Worm (Caenorhabditis elegans): ENCODE measurements around the gene F41B5.1.

F41B5.1 gene

DNA sequence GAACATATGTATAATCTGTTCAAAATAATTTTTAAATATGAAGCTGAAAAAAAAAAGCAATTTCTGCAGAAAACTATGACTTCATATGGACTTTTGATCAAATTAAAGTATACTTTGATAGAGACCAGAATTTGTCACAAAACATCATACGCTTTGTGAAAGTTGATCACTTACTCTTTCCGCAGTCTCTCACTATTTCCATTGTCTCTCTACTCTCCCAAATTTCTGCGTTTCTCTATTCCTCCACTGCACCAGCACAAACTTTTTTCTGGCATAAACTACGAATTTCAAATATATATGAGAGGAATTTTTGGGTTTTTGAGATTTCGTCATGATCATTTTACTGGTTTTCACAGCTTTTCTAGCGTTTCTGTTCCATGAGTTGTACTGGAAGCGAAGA, 19.5 kb upstream of the F41B5.1 start, which contains the start of gene cyp-33C4 (continued):
- TF ChIP-seq xbp-1 (tag; optimal IDR thresholded peaks at IDR 0.05) = no peak
- TF ChIP-seq sup-37 (GFP tag; optimal IDR thresholded peaks at IDR 0.05) = no peak
- TF ChIP-seq grh-1 (GFP tag; IDR thresholded peaks at IDR 0.05) = no peak
- no peak for TF ChIP-seq tlp-1 (tag; optimal IDR thresholded peaks at IDR 0.05)
- TF ChIP-seq unc-98 (GFP tag; IDR thresholded peaks at IDR 0.05) = no peak
- no peak for TF ChIP-seq isw-1 (GFP tag; IDR thresholded peaks at IDR 0.05)
- no peak for TF ChIP-seq nhr-76 (tag; optimal IDR thresholded peaks at IDR 0.05)
- TF ChIP-seq mdl-1 (tag; optimal IDR thresholded peaks at IDR 0.05) = no peak

- TF ChIP-seq lir-3 (tag; optimal IDR thresholded peaks at IDR 0.05; ENCODE audit: poor library complexity) (no peak), nhr-20 (tag; optimal IDR thresholded peaks at IDR 0.05) (peak; percentile 71), lin-35 (GFP tag; optimal IDR thresholded peaks at IDR 0.05) (peak in 1 of 2 experiments; percentile 23), elt-3 (tag; optimal IDR thresholded peaks at IDR 0.05) (peak in 2 of 6 experiments; percentile 5 to 74)
Observed at ce11 chrV:2238012-2238411, 17.3 kb upstream of the F41B5.1 start.

- TF ChIP-seq elt-3 (tag; optimal IDR thresholded peaks at IDR 0.05) = peak in 1 of 6 experiments; percentile 21
- peak; percentile 17 for TF ChIP-seq nhr-20 (tag; optimal IDR thresholded peaks at IDR 0.05)
- TF ChIP-seq lin-13 (GFP tag; optimal IDR thresholded peaks at IDR 0.05) = no peak
- TF ChIP-seq blmp-1 (tag; optimal IDR thresholded peaks at IDR 0.05) = peak; percentile 48
- peak; percentile 56 for TF ChIP-seq lin-14 (GFP tag; optimal IDR thresholded peaks at IDR 0.05)
- no peak for TF ChIP-seq pag-3 (tag; optimal IDR thresholded peaks at IDR 0.05; ENCODE audit: borderline replicate concordance, insufficient read depth)
Observed at ce11 chrV:2242630-2243029, 12.7 kb upstream of the F41B5.1 start, which contains the start of gene cyp-33C3. Gene cyp-33C3, plus strand, starts transcription at chrV:2242778.

- no peak for TF ChIP-seq xbp-1 (tag; optimal IDR thresholded peaks at IDR 0.05)
- TF ChIP-seq unc-30 (tag; optimal IDR thresholded peaks at IDR 0.05) = no peak
- TF ChIP-seq lir-3 (tag; optimal IDR thresholded peaks at IDR 0.05; ENCODE audit: poor library complexity) = no peak
- TF ChIP-seq irx-1 (tag; optimal IDR thresholded peaks at IDR 0.05) = no peak
- TF ChIP-seq lin-14 (GFP tag; optimal IDR thresholded peaks at IDR 0.05) = peak; percentile 84
- TF ChIP-seq fos-1 (tag; optimal IDR thresholded peaks at IDR 0.05) = no peak
- TF ChIP-seq nhr-12 (tag; optimal IDR thresholded peaks at IDR 0.05) = no peak
- no peak for TF ChIP-seq aha-1 (tag; optimal IDR thresholded peaks at IDR 0.05)
- TF ChIP-seq nhr-11 (tag; optimal IDR thresholded peaks at IDR 0.05) = no peak
- no peak for TF ChIP-seq nhr-76 (tag; optimal IDR thresholded peaks at IDR 0.05)
- TF ChIP-seq nhr-20 (tag; optimal IDR thresholded peaks at IDR 0.05) = peak; percentile 75
- TF ChIP-seq lin-35 (GFP tag; optimal IDR thresholded peaks at IDR 0.05) = peak in 1 of 2 experiments; percentile 31
- no peak for TF ChIP-seq swsn-7 (tag; optimal IDR thresholded peaks at IDR 0.05)
- TF ChIP-seq nhr-19 (GFP tag; conservative IDR thresholded peaks at IDR 0.05) = no peak; the same call in 1 of the 2 replicates
- TF ChIP-seq sptf-1 (tag; optimal IDR thresholded peaks at IDR 0.05) = no peak
- TF ChIP-seq vab-15 (tag; optimal IDR thresholded peaks at IDR 0.05) = no peak
- TF ChIP-seq tlp-1 (tag; optimal IDR thresholded peaks at IDR 0.05) = no peak
- TF ChIP-seq zip-4 (GFP tag; optimal IDR thresholded peaks at IDR 0.05) = no peak
- TF ChIP-seq unc-130 (tag; optimal IDR thresholded peaks at IDR 0.05) = no peak
- no peak for TF ChIP-seq alr-1 (tag; optimal IDR thresholded peaks at IDR 0.05; ENCODE audit: borderline replicate concordance)
- no peak for TF ChIP-seq nhr-237 (tag; optimal IDR thresholded peaks at IDR 0.05)
- peak; percentile 29 for TF ChIP-seq snu-23 (GFP tag; optimal IDR thresholded peaks at IDR 0.05)
- peak; percentile 43 to 59 for TF ChIP-seq efl-1 (optimal IDR thresholded peaks at IDR 0.05)
- peak in 1 of 2 experiments; percentile 92 for TF ChIP-seq efl-1 (GFP tag; optimal IDR thresholded peaks at IDR 0.05 in 1 of 2)
- TF ChIP-seq hlh-4 (tag; optimal IDR thresholded peaks at IDR 0.05) = no peak
- TF ChIP-seq mef-2 (tag; optimal IDR thresholded peaks at IDR 0.05) = no peak
- TF ChIP-seq elt-2 (tag; optimal IDR thresholded peaks at IDR 0.05) = peak; percentile 11
- TF ChIP-seq ztf-11 (tag; optimal IDR thresholded peaks at IDR 0.05) = no peak
- no peak for TF ChIP-seq C34B4.2 (tag; optimal IDR thresholded peaks at IDR 0.05)
- peak; percentile 67 for TF ChIP-seq nhr-85 (tag)
- no peak for TF ChIP-seq mab-9 (GFP tag; IDR thresholded peaks at IDR 0.05)
- TF ChIP-seq elt-3 (tag; optimal IDR thresholded peaks at IDR 0.05) = peak in 2 of 6 experiments; percentile 46 to 54
- TF ChIP-seq blmp-1 (tag; optimal IDR thresholded peaks at IDR 0.05) = peak; percentile 62
- TF ChIP-seq nhr-77 (tag; optimal IDR thresholded peaks at IDR 0.05) = peak; percentile 22
- no peak for TF ChIP-seq dpl-1 (GFP tag; optimal IDR thresholded peaks at IDR 0.05)
- TF ChIP-seq ces-1 (GFP tag; optimal IDR thresholded peaks at IDR 0.05) = no peak
- TF ChIP-seq lsy-2 (tag; optimal IDR thresholded peaks at IDR 0.05) = peak in 1 of 2 experiments; percentile 16
- no peak for TF ChIP-seq nhr-47 (tag; optimal IDR thresholded peaks at IDR 0.05)
- TF ChIP-seq C16A3.4 (tag; optimal IDR thresholded peaks at IDR 0.05) = no peak
Observed at ce11 chrV:2244751-2245150, 10.6 kb upstream of the F41B5.1 start, which contains the start of gene cyp-33C5. Gene cyp-33C5, plus strand, starts transcription at chrV:2245004.
